Worm (Caenorhabditis elegans) whole organism, young adult: Measurements from ENCODE around the gene ttbk-8.1.

Experiments used
- D2030.7 ChIP-seq: fragments of 200-800 bp; sonication (Bioruptor generic); IDR thresholded peaks from 2 replicates; pipeline ENCODE4 v1.3.6; 2022; ENCODE audit warnings: missing genetic modification reagents, missing genetic modification characterization, missing compliant biosample characterization
- F10E7.11 ChIP-seq: sonication (generic microtip); optimal IDR thresholded peaks from 2 replicates; lab custom pipeline; 2017; ENCODE audit warnings: mild to moderate bottlenecking, missing genetic modification characterization, moderate library complexity, missing compliant biosample characterization
- F49E8.2 ChIP-seq: sonication (generic microtip); optimal IDR thresholded peaks from 3 replicates; lab custom pipeline; 2017; ENCODE audit warnings: missing genetic modification characterization, mild to moderate bottlenecking, missing compliant biosample characterization, antibody characterized with exemption, moderate library complexity; ENCODE audit not compliant: insufficient read depth
- K11D2.4 ChIP-seq: fragments of 200-800 bp; sonication (Bioruptor generic); IDR thresholded peaks from 2 replicates; pipeline ENCODE4 v1.3.6; 2022; ENCODE audit warnings: missing genetic modification reagents, missing genetic modification characterization, missing compliant biosample characterization
- Y53F4B.3 ChIP-seq: fragments of 200-800 bp; sonication (Bioruptor generic); IDR thresholded peaks from 2 replicates; pipeline ENCODE4 v1.3.6; 2022; ENCODE audit warnings: missing genetic modification reagents, missing genetic modification characterization, missing compliant biosample characterization
- Y95B8A.8 ChIP-seq: fragments of 200-800 bp; sonication (Bioruptor generic); IDR thresholded peaks from 2 replicates; pipeline ENCODE4 v1.3.6; 2022; ENCODE audit warnings: missing genetic modification reagents, missing genetic modification characterization, missing compliant biosample characterization
- attf-6 ChIP-seq: fragments of 200-800 bp; sonication (Bioruptor generic); IDR thresholded peaks from 2 replicates; pipeline ENCODE4 v1.3.6; 2022; ENCODE audit warnings: missing genetic modification reagents, missing genetic modification characterization, missing compliant biosample characterization
- cebp-2 ChIP-seq: fragments of 200-800 bp; sonication (Bioruptor generic); IDR thresholded peaks from 2 replicates; pipeline ENCODE4 v1.3.6; 2022; ENCODE audit warnings: missing genetic modification characterization, missing compliant biosample characterization
- ceh-40 ChIP-seq: fragments of 200-800 bp; sonication (Bioruptor generic); IDR thresholded peaks from 2 replicates; pipeline ENCODE4 v1.3.6; 2022; ENCODE audit warnings: missing genetic modification characterization, missing compliant biosample characterization
- dox-1 ChIP-seq: fragments of 200-800 bp; sonication (Bioruptor generic); IDR thresholded peaks from 2 replicates; pipeline ENCODE4 v1.3.6; 2022; ENCODE audit warnings: missing genetic modification reagents, missing genetic modification characterization, missing compliant biosample characterization
- egrh-3 ChIP-seq: fragments of 200-800 bp; sonication (Bioruptor generic); IDR thresholded peaks from 2 replicates; pipeline ENCODE4 v1.3.6; 2022; ENCODE audit warnings: missing genetic modification reagents, missing genetic modification characterization, missing compliant biosample characterization
- hmg-1.2 ChIP-seq: fragments of 200-800 bp; sonication (Bioruptor generic); IDR thresholded peaks from 2 replicates; pipeline ENCODE4 v1.3.6; 2022; ENCODE audit warnings: missing genetic modification reagents, missing genetic modification characterization, missing compliant biosample characterization
- let-607 ChIP-seq, 2 experiments: fragments of 200-800 bp in 1 of 2; sonication (Bioruptor generic) in 1 of 2; sonication (generic microtip) in 1 of 2; optimal IDR thresholded peaks; 2 replicates each; lab custom pipeline; 2016 to 2018; ENCODE audit warnings: mild to moderate bottlenecking in 2 of 2, missing compliant biosample characterization in 2 of 2, missing genetic modification characterization in 2 of 2, moderate library complexity in 2 of 2, missing genotype in 1 of 2
- lin-54 ChIP-seq: fragments of 200-800 bp; sonication (Bioruptor generic); optimal IDR thresholded peaks from 2 replicates; lab custom pipeline; 2018; ENCODE audit warnings: mild to moderate bottlenecking, missing genetic modification characterization, missing compliant biosample characterization
- madf-6 ChIP-seq: fragments of 200-800 bp; sonication (Bioruptor generic); IDR thresholded peaks from 2 replicates; pipeline ENCODE4 v1.3.6; 2022; ENCODE audit warnings: missing genetic modification reagents, missing genetic modification characterization, missing compliant biosample characterization
- mcd-1 ChIP-seq: fragments of 200-800 bp; sonication (Bioruptor generic); IDR thresholded peaks from 2 replicates; pipeline ENCODE4 v1.3.6; 2022; ENCODE audit warnings: missing genetic modification reagents, missing genetic modification characterization, missing compliant biosample characterization
- mel-28 ChIP-seq: sonication (generic microtip); optimal IDR thresholded peaks from 2 replicates; lab custom pipeline; 2016; ENCODE audit warnings: borderline replicate concordance, mild to moderate bottlenecking, missing genetic modification characterization, missing compliant biosample characterization
- nhr-80 ChIP-seq: sonication (generic microtip); optimal IDR thresholded peaks from 2 replicates; lab custom pipeline; 2016; ENCODE audit warnings: missing genetic modification characterization, missing compliant biosample characterization
- pbrm-1 ChIP-seq: fragments of 200-800 bp; sonication (Bioruptor generic); IDR thresholded peaks from 2 replicates; pipeline ENCODE4 v1.3.6; 2022; ENCODE audit warnings: missing genetic modification reagents, missing genetic modification characterization, missing compliant biosample characterization
- pha-4 ChIP-seq: fragments of 150-350 bp; sonication (generic microtip); optimal IDR thresholded peaks from 2 replicates; lab custom pipeline; 2014; ENCODE audit warnings: missing biosample characterization, missing genetic modification reagents, missing genetic modification characterization
- rcor-1 ChIP-seq: fragments of 200-800 bp; sonication (Bioruptor generic); IDR thresholded peaks from 2 replicates; pipeline ENCODE4 v1.3.6; 2022; ENCODE audit warnings: missing genetic modification reagents, missing genetic modification characterization, missing compliant biosample characterization
- repo-1 ChIP-seq: sonication (generic microtip); optimal IDR thresholded peaks from 2 replicates; lab custom pipeline; 2017; ENCODE audit warnings: mild to moderate bottlenecking, missing genetic modification characterization, missing compliant biosample characterization
- sdz-38 ChIP-seq: sonication (generic microtip); optimal IDR thresholded peaks from 2 replicates; lab custom pipeline; 2016; ENCODE audit warnings: missing genotype, missing genetic modification characterization, missing compliant biosample characterization
- snpc-1.3 ChIP-seq: sonication (generic microtip); optimal IDR thresholded peaks from 2 replicates; lab custom pipeline; 2017; ENCODE audit warnings: missing genetic modification characterization, mild to moderate bottlenecking, missing compliant biosample characterization, antibody characterized with exemption, moderate library complexity, missing genotype, missing genetic modification reagents; ENCODE audit not compliant: insufficient read depth
- snpc-4 ChIP-seq, 5 experiments: fragments of 150-350 bp in 1 of 5; sonication (generic microtip) in 4 of 5; optimal IDR thresholded peaks; 2 replicates each; lab custom pipeline; 2014 to 2018; ENCODE audit warnings: missing genetic modification characterization in 5 of 5, missing biosample characterization in 3 of 5, antibody characterized with exemption in 2 of 5, mild to moderate bottlenecking in 2 of 5, missing compliant biosample characterization in 2 of 5, missing genotype in 2 of 5, moderate library complexity in 2 of 5, missing genetic modification reagents in 1 of 5
- xnd-1 ChIP-seq: sonication (generic microtip); optimal IDR thresholded peaks from 2 replicates; lab custom pipeline; 2016; ENCODE audit warnings: missing genotype, missing genetic modification reagents, missing genetic modification characterization, missing compliant biosample characterization
- ztf-18 ChIP-seq: sonication (generic microtip); optimal IDR thresholded peaks from 2 replicates; lab custom pipeline; 2016; ENCODE audit warnings: missing genotype, mild to moderate bottlenecking, missing genetic modification characterization, missing compliant biosample characterization
- ztf-25 ChIP-seq: fragments of 200-800 bp; sonication (Bioruptor generic); IDR thresholded peaks from 2 replicates; pipeline ENCODE4 v1.3.6; 2022; ENCODE audit warnings: missing genetic modification reagents, missing genetic modification characterization, missing compliant biosample characterization

The ttbk-8.1 gene

DNA sequence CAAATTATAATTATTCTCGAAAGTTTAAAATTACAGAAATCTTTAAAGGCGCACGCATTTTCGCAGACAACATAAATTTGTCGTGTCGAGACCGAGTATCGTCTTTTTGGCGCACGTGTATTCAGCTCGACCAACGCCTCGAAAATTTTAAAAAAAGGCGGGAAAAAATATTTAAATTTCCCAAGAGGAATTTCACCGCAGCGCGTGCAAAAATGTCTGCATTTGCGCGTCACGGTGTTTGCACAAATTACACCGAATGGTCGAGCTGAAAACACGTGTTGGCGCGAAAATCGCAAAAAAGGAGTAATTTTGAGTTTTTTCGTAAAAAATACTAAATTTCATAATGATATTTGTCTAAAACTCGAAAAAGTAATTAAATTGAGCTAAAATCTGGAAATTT is 21.4 kb upstream of the ttbk-8.1 start (continued):
- TF ChIP-seq Y53F4B.3 (GFP tag; lab: Robert Waterston, UW) (no peak), nhr-80 (tag; lab: Kevin White, UChicago) (no peak), lin-54 (GFP tag; lab: Kevin White, UChicago) (peak; percentile 15), madf-6 (GFP tag; lab: Robert Waterston, UW) (peak; percentile 71)

ce11 chrIV:13453509-13453908 is 18.6 kb upstream of the ttbk-8.1 start:
- TF ChIP-seq let-607 (tag; optimal IDR thresholded peaks at IDR 0.05; lab: Kevin White, UChicago) (peak; percentile 75 to 93), repo-1 (tag; lab: Kevin White, UChicago) (no peak), hmg-1.2 (no peak), snpc-4 (GFP tag; optimal IDR thresholded peaks at IDR 0.05; lab: Kevin White, UChicago) (no peak), snpc-4 (tag; optimal IDR thresholded peaks at IDR 0.05; lab: Kevin White, UChicago) (peak in 1 of 4 experiments; percentile 39), ztf-18 (peak; percentile 18), mcd-1 (GFP tag; lab: Robert Waterston, UW) (peak; percentile 88)
- TF ChIP-seq, all 124 proteins: peak for 4

ce11 chrIV:13454698-13455097 is 17.4 kb upstream of the ttbk-8.1 start, which contains the start of gene uso-1:
Gene uso-1 (minus strand): TSS chrIV:13454798.
- TF ChIP-seq snpc-1.3 (tag; lab: Kevin White, UChicago) (no peak), xnd-1 (tag; lab: Kevin White, UChicago) (no peak), rcor-1 (GFP tag; lab: Robert Waterston, UW) (no peak), snpc-4 (GFP tag; optimal IDR thresholded peaks at IDR 0.05; lab: Kevin White, UChicago) (no peak), snpc-4 (tag; optimal IDR thresholded peaks at IDR 0.05; lab: Kevin White, UChicago) (no peak), pha-4 (tag; lab: Kevin White, UChicago) (no peak), sdz-38 (tag; lab: Kevin White, UChicago) (no peak), F10E7.11 (tag; lab: Kevin White, UChicago) (no peak)

DNA sequence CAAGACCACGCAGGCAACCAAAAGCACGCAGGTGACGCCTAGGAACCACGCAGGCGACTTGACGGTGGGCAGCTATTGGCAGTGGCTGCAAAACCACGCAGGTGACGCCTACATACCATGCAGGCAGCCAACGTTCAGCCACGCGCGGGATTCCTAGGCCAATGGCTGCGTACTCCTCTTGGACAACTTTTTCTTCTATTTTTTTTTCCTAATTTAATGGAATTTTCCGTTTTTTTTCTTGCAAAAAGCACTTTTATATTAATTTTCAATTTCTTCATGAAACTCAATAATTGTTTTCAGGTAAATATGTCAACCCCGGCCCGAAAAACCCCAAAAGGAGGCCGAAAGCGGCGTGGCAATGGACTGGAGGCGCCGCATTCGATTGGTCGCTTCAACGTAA is 16.9 kb upstream of the ttbk-8.1 start, which contains the start of gene Y38H8A.7:
Gene Y38H8A.7, plus strand, starts transcription at position 301 of the 400 bp plus-strand sequence.
- TF ChIP-seq dox-1 (peak; percentile 42; the same call in 1 of the 2 replicates), egrh-3 (GFP tag; lab: Robert Waterston, UW) (peak; percentile 25; the same call in 1 of the 2 replicates)

DNA sequence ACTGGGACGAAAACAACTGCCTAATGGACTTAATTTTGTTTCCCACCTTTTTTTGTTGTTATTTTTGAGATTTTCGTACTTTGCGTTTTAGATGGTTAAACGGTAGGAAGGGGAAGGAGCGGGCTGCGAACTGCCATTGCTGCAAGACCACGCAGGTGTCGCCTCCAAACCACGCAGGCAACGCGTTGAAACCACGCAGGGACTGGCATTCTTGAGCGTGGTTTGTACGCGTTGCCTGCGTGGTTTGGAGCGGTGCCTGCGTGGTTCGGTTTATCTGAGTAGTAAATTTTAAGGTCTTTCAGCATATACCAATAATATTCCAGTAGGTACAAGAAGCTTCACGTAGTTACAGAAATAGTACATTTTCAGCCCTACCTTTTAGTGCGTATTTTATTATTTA is 16.0 kb upstream of the ttbk-8.1 start:
- TF ChIP-seq Y95B8A.8 (GFP tag; lab: Robert Waterston, UW) (0 out of 2 replicates have a peak, but pooled peaks have one; percentile 12), ztf-25 (GFP tag; lab: Robert Waterston, UW) (0 out of 2 replicates have a peak, but pooled peaks have one; percentile 44), cebp-2 (GFP tag; lab: Robert Waterston, UW) (peak; percentile 91)

DNA sequence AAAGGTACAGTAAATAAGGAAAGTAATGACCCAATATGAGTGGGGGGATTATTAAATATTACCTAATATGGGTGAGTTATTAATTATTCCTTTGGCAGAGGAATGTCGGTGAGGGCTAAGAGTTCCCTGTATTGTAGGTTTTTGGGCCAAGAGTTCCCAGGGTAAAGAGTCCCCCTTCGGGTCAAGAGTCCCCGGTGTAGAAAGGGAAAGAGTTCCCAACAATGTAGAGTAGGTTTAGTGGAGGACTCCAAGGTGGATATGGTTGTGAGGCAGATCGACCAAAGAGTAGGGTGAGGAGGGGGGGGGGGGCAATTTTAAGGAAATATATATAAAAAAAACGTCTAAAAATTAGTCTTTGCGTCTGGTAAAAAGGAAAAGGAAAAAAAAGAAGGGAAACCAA is 15.2 kb upstream of the ttbk-8.1 start:
- TF ChIP-seq K11D2.4 (GFP tag; lab: Robert Waterston, UW) (no peak), madf-6 (GFP tag; lab: Robert Waterston, UW) (peak; percentile 51; the same call in 1 of the 2 replicates), ceh-40 (GFP tag; lab: Robert Waterston, UW) (0 out of 2 replicates have a peak, but pooled peaks have one; percentile 44), xnd-1 (tag; lab: Kevin White, UChicago) (no peak), D2030.7 (GFP tag; lab: Robert Waterston, UW) (0 out of 2 replicates have a peak, but pooled peaks have one; percentile 30), attf-6 (GFP tag; lab: Robert Waterston, UW) (peak; percentile 33; the same call in 1 of the 2 replicates), pbrm-1 (GFP tag; lab: Robert Waterston, UW) (no peak), mel-28 (tag; lab: Kevin White, UChicago) (no peak), cebp-2 (GFP tag; lab: Robert Waterston, UW) (0 out of 2 replicates have a peak, but pooled peaks have one; percentile 69), F49E8.2 (tag; lab: Kevin White, UChicago) (no peak)
